Fruit fly (Drosophila melanogaster): ENCODE data around the gene AnxB9.
A peak's percentile ranks its signal among the peaks of the same experiment; 100 is the strongest.

- TF ChIP-seq Clk (GFP tag; optimal IDR thresholded peaks at IDR 0.05) = peak; percentile 3
- no peak for TF ChIP-seq cic (GFP tag; optimal IDR thresholded peaks at IDR 0.05)
- TF ChIP-seq CG5204 (GFP tag; optimal IDR thresholded peaks at IDR 0.05) = no peak
- no peak for TF ChIP-seq toe (GFP tag; optimal IDR thresholded peaks at IDR 0.05)
Measured at dm6 chr3R:21111046-21111480, 46.0 kb downstream of the AnxB9 start, which contains the start of gene Rab11.

Measured in whole organism, adult.